Worm (Caenorhabditis elegans): ENCODE data around the gene cblc-1.
A peak's percentile ranks its signal among the peaks of the same experiment; 100 is the strongest.

The cblc-1 gene

ce11 chrII:4974448-4974951 is 33.5 kb upstream of the cblc-1 start:
- no peak for TF ChIP-seq F13C5.2 (tag; optimal IDR thresholded peaks at IDR 0.05)
- no peak for TF ChIP-seq hnd-1 (tag; optimal IDR thresholded peaks at IDR 0.05)
- no peak for TF ChIP-seq tbx-37 (GFP tag; conservative IDR thresholded peaks at IDR 0.05)
- TF ChIP-seq aly-1 (tag; optimal IDR thresholded peaks at IDR 0.05) = no peak
- no peak for TF ChIP-seq hmbx-1 (tag; optimal IDR thresholded peaks at IDR 0.05)
- TF ChIP-seq ets-7 (tag; optimal IDR thresholded peaks at IDR 0.05) = no peak
- TF ChIP-seq ceh-36 (tag; optimal IDR thresholded peaks at IDR 0.05) = no peak
- no peak for TF ChIP-seq ama-1 (optimal IDR thresholded peaks at IDR 0.05)
- TF ChIP-seq tbx-11 (GFP tag; IDR thresholded peaks at IDR 0.05) = no peak
- TF ChIP-seq tra-4 (tag; optimal IDR thresholded peaks at IDR 0.05) = no peak
- TF ChIP-seq hmg-4 (GFP tag; optimal IDR thresholded peaks at IDR 0.05) = no peak
- TF ChIP-seq sea-1 (GFP tag; conservative IDR thresholded peaks at IDR 0.05) = no peak
- TF ChIP-seq B0310.2 (tag; optimal IDR thresholded peaks at IDR 0.05) = no peak
- no peak for TF ChIP-seq flt-1 (GFP tag; IDR thresholded peaks at IDR 0.05)
- TF ChIP-seq ceh-13 (GFP tag; optimal IDR thresholded peaks at IDR 0.05) = no peak
- TF ChIP-seq pes-1 (GFP tag; IDR thresholded peaks at IDR 0.05) = no peak
- TF ChIP-seq scrt-1 (GFP tag; IDR thresholded peaks at IDR 0.05) = no peak

- no peak for TF ChIP-seq hmg-4 (GFP tag; optimal IDR thresholded peaks at IDR 0.05)
- no peak for TF ChIP-seq aly-1 (tag; optimal IDR thresholded peaks at IDR 0.05)
- TF ChIP-seq ceh-36 (tag; optimal IDR thresholded peaks at IDR 0.05) = no peak
- TF ChIP-seq F13C5.2 (tag; optimal IDR thresholded peaks at IDR 0.05) = no peak
- no peak for TF ChIP-seq tra-4 (tag; optimal IDR thresholded peaks at IDR 0.05)
- TF ChIP-seq pes-1 (GFP tag; IDR thresholded peaks at IDR 0.05) = no peak
- TF ChIP-seq tbx-37 (GFP tag; conservative IDR thresholded peaks at IDR 0.05) = no peak
- no peak for TF ChIP-seq hmbx-1 (tag; optimal IDR thresholded peaks at IDR 0.05)
- no peak for TF ChIP-seq ceh-13 (GFP tag; optimal IDR thresholded peaks at IDR 0.05)
- TF ChIP-seq hnd-1 (tag; optimal IDR thresholded peaks at IDR 0.05) = no peak
- TF ChIP-seq flt-1 (GFP tag; IDR thresholded peaks at IDR 0.05) = no peak
- TF ChIP-seq tbx-11 (GFP tag; IDR thresholded peaks at IDR 0.05) = no peak
- no peak for TF ChIP-seq sea-1 (GFP tag; conservative IDR thresholded peaks at IDR 0.05)
Measured at ce11 chrII:4968863-4969262, 27.9 kb upstream of the cblc-1 start, which contains the start of gene shc-2. shc-2 (plus strand) TSS chrII:4969163.

ce11 chrII:4967636-4968035 is 26.7 kb upstream of the cblc-1 start:
- TF ChIP-seq flt-1 (GFP tag; IDR thresholded peaks at IDR 0.05) = no peak
- no peak for TF ChIP-seq aly-1 (tag; optimal IDR thresholded peaks at IDR 0.05)
- TF ChIP-seq sea-1 (GFP tag; conservative IDR thresholded peaks at IDR 0.05) = no peak
- no peak for TF ChIP-seq tbx-37 (GFP tag; conservative IDR thresholded peaks at IDR 0.05)
- TF ChIP-seq ets-7 (tag; optimal IDR thresholded peaks at IDR 0.05) = no peak
- no peak for TF ChIP-seq tra-4 (tag; optimal IDR thresholded peaks at IDR 0.05)
- no peak for TF ChIP-seq ama-1 (optimal IDR thresholded peaks at IDR 0.05)

- TF ChIP-seq scrt-1 (GFP tag; IDR thresholded peaks at IDR 0.05) (no peak), ceh-36 (tag; optimal IDR thresholded peaks at IDR 0.05) (no peak), aly-1 (tag; optimal IDR thresholded peaks at IDR 0.05) (no peak), hmbx-1 (tag; optimal IDR thresholded peaks at IDR 0.05) (no peak), tra-4 (tag; optimal IDR thresholded peaks at IDR 0.05) (no peak), ceh-13 (GFP tag; optimal IDR thresholded peaks at IDR 0.05) (no peak), F13C5.2 (tag; optimal IDR thresholded peaks at IDR 0.05) (no peak), tbx-11 (GFP tag; IDR thresholded peaks at IDR 0.05) (no peak), B0310.2 (tag; optimal IDR thresholded peaks at IDR 0.05) (no peak), flt-1 (GFP tag; IDR thresholded peaks at IDR 0.05) (no peak), tbx-37 (GFP tag; conservative IDR thresholded peaks at IDR 0.05) (no peak), sea-1 (GFP tag; conservative IDR thresholded peaks at IDR 0.05) (no peak), ets-7 (tag; optimal IDR thresholded peaks at IDR 0.05) (no peak)
Measured at ce11 chrII:4966576-4966975, 25.6 kb upstream of the cblc-1 start.

ce11 chrII:4960690-4961089 is 19.7 kb upstream of the cblc-1 start:
- TF ChIP-seq tra-4 (tag; optimal IDR thresholded peaks at IDR 0.05) = no peak
- TF ChIP-seq tbx-11 (GFP tag; IDR thresholded peaks at IDR 0.05) = no peak
- TF ChIP-seq scrt-1 (GFP tag; IDR thresholded peaks at IDR 0.05) = no peak
- TF ChIP-seq ceh-13 (GFP tag; optimal IDR thresholded peaks at IDR 0.05) = no peak
- no peak for TF ChIP-seq sea-1 (GFP tag; conservative IDR thresholded peaks at IDR 0.05)
- no peak for TF ChIP-seq hnd-1 (tag; optimal IDR thresholded peaks at IDR 0.05)
- TF ChIP-seq ceh-36 (tag; optimal IDR thresholded peaks at IDR 0.05) = no peak
- no peak for TF ChIP-seq flt-1 (GFP tag; IDR thresholded peaks at IDR 0.05)
- no peak for TF ChIP-seq pes-1 (GFP tag; IDR thresholded peaks at IDR 0.05)
- no peak for TF ChIP-seq hmg-4 (GFP tag; optimal IDR thresholded peaks at IDR 0.05)
- TF ChIP-seq aly-1 (tag; optimal IDR thresholded peaks at IDR 0.05) = no peak
- TF ChIP-seq ama-1 (optimal IDR thresholded peaks at IDR 0.05) = no peak
- no peak for TF ChIP-seq tbx-37 (GFP tag; conservative IDR thresholded peaks at IDR 0.05)
- no peak for TF ChIP-seq hmbx-1 (tag; optimal IDR thresholded peaks at IDR 0.05)
- TF ChIP-seq ets-7 (tag; optimal IDR thresholded peaks at IDR 0.05) = no peak
- TF ChIP-seq F13C5.2 (tag; optimal IDR thresholded peaks at IDR 0.05) = no peak
- no peak for TF ChIP-seq B0310.2 (tag; optimal IDR thresholded peaks at IDR 0.05)

ce11 chrII:4959719-4960118 is 18.8 kb upstream of the cblc-1 start, which contains the start of gene ulp-2:
ulp-2 (minus strand) TSS chrII:4959876.
- no peak for TF ChIP-seq hmbx-1 (tag; optimal IDR thresholded peaks at IDR 0.05)
- no peak for TF ChIP-seq flt-1 (GFP tag; IDR thresholded peaks at IDR 0.05)
- TF ChIP-seq scrt-1 (GFP tag; IDR thresholded peaks at IDR 0.05) = no peak
- TF ChIP-seq ama-1 (optimal IDR thresholded peaks at IDR 0.05) = no peak
- TF ChIP-seq tbx-11 (GFP tag; IDR thresholded peaks at IDR 0.05) = no peak
- no peak for TF ChIP-seq pes-1 (GFP tag; IDR thresholded peaks at IDR 0.05)
- no peak for TF ChIP-seq tra-4 (tag; optimal IDR thresholded peaks at IDR 0.05)
- no peak for TF ChIP-seq sea-1 (GFP tag; conservative IDR thresholded peaks at IDR 0.05)
- no peak for TF ChIP-seq ceh-36 (tag; optimal IDR thresholded peaks at IDR 0.05)
- TF ChIP-seq aly-1 (tag; optimal IDR thresholded peaks at IDR 0.05) = no peak
- TF ChIP-seq F13C5.2 (tag; optimal IDR thresholded peaks at IDR 0.05) = no peak
- no peak for TF ChIP-seq ceh-13 (GFP tag; optimal IDR thresholded peaks at IDR 0.05)
- no peak for TF ChIP-seq ets-7 (tag; optimal IDR thresholded peaks at IDR 0.05)
- no peak for TF ChIP-seq hnd-1 (tag; optimal IDR thresholded peaks at IDR 0.05)
- TF ChIP-seq tbx-37 (GFP tag; conservative IDR thresholded peaks at IDR 0.05) = no peak
- no peak for TF ChIP-seq hmg-4 (GFP tag; optimal IDR thresholded peaks at IDR 0.05)

ce11 chrII:4955353-4955752 is 14.4 kb upstream of the cblc-1 start, which contains the start of gene pbs-3:
pbs-3 (minus strand) TSS chrII:4955427.
- no peak for TF ChIP-seq ama-1 (optimal IDR thresholded peaks at IDR 0.05)
- TF ChIP-seq tbx-37 (GFP tag; conservative IDR thresholded peaks at IDR 0.05) = peak; percentile 54; the same call in 1 of the 2 replicates
- no peak for TF ChIP-seq tra-4 (tag; optimal IDR thresholded peaks at IDR 0.05)
- no peak for TF ChIP-seq flt-1 (GFP tag; IDR thresholded peaks at IDR 0.05)
- no peak for TF ChIP-seq tbx-11 (GFP tag; IDR thresholded peaks at IDR 0.05)
- TF ChIP-seq sea-1 (GFP tag; conservative IDR thresholded peaks at IDR 0.05) = 0 out of 2 replicates have a peak, but pooled peaks have one; percentile 23
- TF ChIP-seq ceh-13 (GFP tag; optimal IDR thresholded peaks at IDR 0.05) = no peak
- no peak for TF ChIP-seq hnd-1 (tag; optimal IDR thresholded peaks at IDR 0.05)
- no peak for TF ChIP-seq aly-1 (tag; optimal IDR thresholded peaks at IDR 0.05)
- TF ChIP-seq F13C5.2 (tag; optimal IDR thresholded peaks at IDR 0.05) = peak; percentile 16
- no peak; the same call in 1 of the 2 replicates for TF ChIP-seq pes-1 (GFP tag; IDR thresholded peaks at IDR 0.05)
- no peak for TF ChIP-seq hmg-4 (GFP tag; optimal IDR thresholded peaks at IDR 0.05)
- TF ChIP-seq ets-7 (tag; optimal IDR thresholded peaks at IDR 0.05) = peak; percentile 3
- TF ChIP-seq scrt-1 (GFP tag; IDR thresholded peaks at IDR 0.05) = no peak
- TF ChIP-seq B0310.2 (tag; optimal IDR thresholded peaks at IDR 0.05) = no peak
- no peak for TF ChIP-seq hmbx-1 (tag; optimal IDR thresholded peaks at IDR 0.05)
- TF ChIP-seq ceh-36 (tag; optimal IDR thresholded peaks at IDR 0.05) = no peak
